Fruit fly (Drosophila melanogaster) whole organism, embryonic: Measurements from ENCODE around the gene Hip14.

Experiments used
- CG10979 ChIP-seq: fragments of 200-800 bp; sonication (Bioruptor generic); optimal IDR thresholded peaks from 2 replicates; lab custom pipeline; 2018; ENCODE audit warnings: missing biosample characterization, mild to moderate bottlenecking, missing genetic modification characterization, moderate library complexity
- CG11247 ChIP-seq: fragments of 200-800 bp; sonication (Bioruptor generic); IDR thresholded peaks from 2 replicates; pipeline ENCODE4 v1.3.6; 2022; ENCODE audit warnings: missing biosample characterization, missing genetic modification characterization
- CG12299 ChIP-seq: fragments of 200-800 bp; sonication (Bioruptor generic); optimal IDR thresholded peaks from 2 replicates; lab custom pipeline; 2018; ENCODE audit warnings: missing biosample characterization, mild to moderate bottlenecking, missing genetic modification characterization
- CG1233 ChIP-seq: fragments of 200-800 bp; sonication (Bioruptor generic); optimal IDR thresholded peaks from 4 replicates; lab custom pipeline; 2018; ENCODE audit warnings: missing biosample characterization, mild to moderate bottlenecking, missing genetic modification characterization
- CG13424 ChIP-seq: fragments of 200-800 bp; sonication (Bioruptor generic); optimal IDR thresholded peaks from 2 replicates; lab custom pipeline; 2019; ENCODE audit warnings: missing biosample characterization, mild to moderate bottlenecking, missing genetic modification characterization, moderate library complexity
- CG14667 ChIP-seq: fragments of 200-800 bp; sonication (Bioruptor generic); IDR thresholded peaks from 2 replicates; pipeline ENCODE4 v1.3.6; 2022; ENCODE audit warnings: missing biosample characterization, missing genetic modification characterization
- CG15479 ChIP-seq: fragments of 200-800 bp; sonication (Bioruptor generic); optimal IDR thresholded peaks from 3 replicates; lab custom pipeline; 2019; ENCODE audit warnings: missing biosample characterization, mild to moderate bottlenecking, missing genetic modification characterization, moderate library complexity
- CG17328 ChIP-seq: fragments of 200-800 bp; sonication (Bioruptor generic); IDR thresholded peaks from 2 replicates; pipeline ENCODE4 v1.3.6; 2022; ENCODE audit warnings: missing biosample characterization, missing genetic modification characterization
- CG17385 ChIP-seq: fragments of 200-800 bp; sonication (Bioruptor generic); optimal IDR thresholded peaks from 3 replicates; lab custom pipeline; 2018; ENCODE audit warnings: missing biosample characterization, mild to moderate bottlenecking, missing genetic modification characterization
- CG17912 ChIP-seq: fragments of 200-800 bp; sonication (Bioruptor generic); optimal IDR thresholded peaks from 2 replicates; lab custom pipeline; 2018; ENCODE audit warnings: missing biosample characterization, mild to moderate bottlenecking, missing genetic modification characterization
- CG2199 ChIP-seq: fragments of 200-800 bp; sonication (Bioruptor generic); IDR thresholded peaks from 3 replicates; pipeline ENCODE4 v1.3.6; 2022; ENCODE audit warnings: missing biosample characterization, missing genetic modification characterization
- CG34422 ChIP-seq: fragments of 200-800 bp; sonication (Bioruptor generic); IDR thresholded peaks from 3 replicates; pipeline ENCODE4 v1.3.6; 2022; ENCODE audit warnings: missing biosample characterization, missing genetic modification characterization
- CG4707 ChIP-seq: fragments of 200-800 bp; sonication (Bioruptor generic); optimal IDR thresholded peaks from 2 replicates; lab custom pipeline; 2018; ENCODE audit warnings: missing biosample characterization, mild to moderate bottlenecking, missing genetic modification characterization, moderate library complexity
- CG5953 ChIP-seq: fragments of 200-800 bp; sonication (Bioruptor generic); IDR thresholded peaks from 2 replicates; pipeline ENCODE4 v1.3.6; 2022; ENCODE audit warnings: missing biosample characterization, missing genetic modification characterization
- CG7839 ChIP-seq: fragments of 200-800 bp; sonication (Bioruptor generic); optimal IDR thresholded peaks from 3 replicates; lab custom pipeline; 2018; ENCODE audit warnings: missing biosample characterization, mild to moderate bottlenecking, missing genetic modification characterization, moderate library complexity
- CG7963 ChIP-seq: fragments of 200-800 bp; sonication (Bioruptor generic); IDR thresholded peaks from 3 replicates; pipeline ENCODE4 v1.3.6; 2022; ENCODE audit warnings: missing biosample characterization, missing genetic modification characterization; ENCODE audit not compliant: partially characterized antibody
- CG9932 ChIP-seq: fragments of 200-800 bp; sonication (Bioruptor generic); IDR thresholded peaks from 2 replicates; pipeline ENCODE4 v1.3.6; 2022; ENCODE audit warnings: missing biosample characterization, missing genetic modification characterization
- Dad ChIP-seq: fragments of 200-800 bp; sonication (Bioruptor generic); optimal IDR thresholded peaks from 3 replicates; lab custom pipeline; 2016; ENCODE audit warnings: missing biosample characterization, missing genetic modification characterization
- Dip2 ChIP-seq: fragments of 200-800 bp; sonication (Bioruptor generic); IDR thresholded peaks from 2 replicates; pipeline ENCODE4 v1.3.6; 2022; ENCODE audit warnings: missing biosample characterization, missing genetic modification characterization
- Doc3 ChIP-seq: fragments of 200-800 bp; sonication (Bioruptor generic); IDR thresholded peaks from 3 replicates; pipeline ENCODE4 v1.3.6; 2022; ENCODE audit warnings: missing biosample characterization, missing genetic modification characterization; ENCODE audit not compliant: partially characterized antibody
- Fer1 ChIP-seq: fragments of 200-800 bp; sonication (Bioruptor generic); optimal IDR thresholded peaks from 2 replicates; lab custom pipeline; 2017; ENCODE audit warnings: missing biosample characterization, mild to moderate bottlenecking, missing genetic modification characterization
- Gug ChIP-seq: fragments of 200-800 bp; sonication (Bioruptor generic); IDR thresholded peaks from 4 replicates; pipeline ENCODE4 v1.3.6; 2022; ENCODE audit warnings: missing biosample characterization, missing genetic modification characterization
- H15 ChIP-seq: fragments of 200-800 bp; sonication (Bioruptor generic); IDR thresholded peaks from 3 replicates; pipeline ENCODE4 v1.3.6; 2022; ENCODE audit warnings: missing biosample characterization, missing genetic modification characterization
- HHEX ChIP-seq: fragments of 200-800 bp; sonication (Bioruptor generic); optimal IDR thresholded peaks from 3 replicates; lab custom pipeline; 2017; ENCODE audit warnings: missing biosample characterization, mild to moderate bottlenecking, missing genetic modification characterization, missing genetic modification reagents
- Hand ChIP-seq: fragments of 200-800 bp; sonication (Bioruptor generic); optimal IDR thresholded peaks from 2 replicates; lab custom pipeline; 2017; ENCODE audit warnings: mild to moderate bottlenecking, missing biosample characterization, missing genetic modification reagents, missing genetic modification characterization
- Med ChIP-seq: fragments of 200-800 bp; sonication (Bioruptor generic); peaks from one replicate; lab custom pipeline; 2016; ENCODE audit warnings: missing biosample characterization, missing genetic modification characterization, mild to moderate bottlenecking, inconsistent platforms, moderate library complexity
- Meics ChIP-seq: fragments of 200-800 bp; sonication (Bioruptor generic); optimal IDR thresholded peaks from 2 replicates; lab custom pipeline; 2017; ENCODE audit warnings: missing biosample characterization, mild to moderate bottlenecking, missing genetic modification characterization
- Nf-YB ChIP-seq: fragments of 200-800 bp; sonication (Bioruptor generic); optimal IDR thresholded peaks from 3 replicates; lab custom pipeline; 2019; ENCODE audit warnings: missing biosample characterization, mild to moderate bottlenecking, missing genetic modification characterization, moderate library complexity
- Ptx1 ChIP-seq: fragments of 200-800 bp; sonication (Bioruptor generic); IDR thresholded peaks from 2 replicates; pipeline ENCODE4 v1.3.6; 2022; ENCODE audit warnings: missing biosample characterization, missing genetic modification characterization
- Ravus ChIP-seq: fragments of 200-800 bp; sonication (Bioruptor generic); IDR thresholded peaks from 2 replicates; pipeline ENCODE4 v1.3.6; 2022; ENCODE audit warnings: missing biosample characterization, missing genetic modification characterization
- Side ChIP-seq: fragments of 200-800 bp; sonication (Bioruptor generic); optimal IDR thresholded peaks from 2 replicates; lab custom pipeline; 2016; ENCODE audit warnings: missing biosample characterization, missing genetic modification characterization
- ara ChIP-seq: fragments of 200-800 bp; sonication (Bioruptor generic); IDR thresholded peaks from 2 replicates; pipeline ENCODE4 v1.3.6; 2022; ENCODE audit warnings: missing biosample characterization, missing genetic modification characterization
- caup ChIP-seq: fragments of 200-800 bp; sonication (Bioruptor generic); optimal IDR thresholded peaks from 3 replicates; lab custom pipeline; 2017; ENCODE audit warnings: missing biosample characterization, mild to moderate bottlenecking, missing genetic modification characterization, moderate library complexity; ENCODE audit not compliant: severe bottlenecking
- cg ChIP-seq: fragments of 200-800 bp; sonication (Bioruptor generic); optimal IDR thresholded peaks from 3 replicates; lab custom pipeline; 2019; ENCODE audit warnings: missing biosample characterization, mild to moderate bottlenecking, missing genetic modification characterization, moderate library complexity
- ci ChIP-seq: fragments of 200-800 bp; sonication (Bioruptor generic); IDR thresholded peaks from 3 replicates; pipeline ENCODE4 v1.3.6; 2022; ENCODE audit warnings: missing biosample characterization, missing genetic modification characterization
- crp ChIP-seq, 2 experiments: fragments of 200-800 bp; sonication (Bioruptor generic); optimal IDR thresholded peaks; 2 replicates in 1 of 2; 3 replicates in 1 of 2; lab custom pipeline; 2017; ENCODE audit warnings: missing biosample characterization in 2 of 2, missing genetic modification characterization in 2 of 2, mild to moderate bottlenecking in 1 of 2, moderate library complexity in 1 of 2
- da ChIP-seq: fragments of 200-800 bp; sonication (Bioruptor generic); optimal IDR thresholded peaks from 2 replicates; lab custom pipeline; 2016; ENCODE audit warnings: missing biosample characterization, missing genetic modification characterization
- dimm ChIP-seq: fragments of 200-800 bp; sonication (Bioruptor generic); IDR thresholded peaks from 2 replicates; pipeline ENCODE4 v1.3.6; 2022; ENCODE audit warnings: missing biosample characterization, missing genetic modification characterization
- gcm2 ChIP-seq: fragments of 200-800 bp; sonication (Bioruptor generic); optimal IDR thresholded peaks from 2 replicates; lab custom pipeline; 2016; ENCODE audit warnings: missing biosample characterization, missing genetic modification characterization
- h ChIP-seq: fragments of >200 bp; optimal IDR thresholded peaks from 2 replicates; lab custom pipeline; 2017
- prd ChIP-seq, 3 experiments: fragments of >200 bp in 2 of 3; fragments of 200-800 bp in 1 of 3; sonication (Bioruptor generic) in 1 of 3; optimal IDR thresholded peaks in 2 of 3; IDR thresholded peaks in 1 of 3; 2 replicates in 2 of 3; 3 replicates in 1 of 3; pipeline versions ENCODE4 v1.3.6 to Lab custom; 2017 to 2022; ENCODE audit warnings: missing biosample characterization in 1 of 3, missing genetic modification characterization in 1 of 3
- tna ChIP-seq: fragments of 200-800 bp; sonication (Bioruptor generic); IDR thresholded peaks from 2 replicates; pipeline ENCODE4 v1.3.6; 2022; ENCODE audit warnings: missing biosample characterization, missing genetic modification characterization; ENCODE audit not compliant: partially characterized antibody
- tup ChIP-seq: fragments of 200-800 bp; sonication (Bioruptor generic); optimal IDR thresholded peaks from 2 replicates; lab custom pipeline; 2016; ENCODE audit warnings: missing biosample characterization, mild to moderate bottlenecking, missing genetic modification characterization, moderate library complexity
- unc-4 ChIP-seq: fragments of 200-800 bp; sonication (Bioruptor generic); IDR thresholded peaks from 2 replicates; pipeline ENCODE4 v1.3.6; 2022; ENCODE audit warnings: missing biosample characterization, missing genetic modification characterization; ENCODE audit not compliant: partially characterized antibody
- vvl ChIP-seq: fragments of 200-800 bp; sonication (Bioruptor generic); IDR thresholded peaks from 2 replicates; pipeline ENCODE4 v1.3.6; 2022; ENCODE audit warnings: missing biosample characterization, missing genetic modification characterization
- wdn ChIP-seq: fragments of 200-800 bp; sonication (Bioruptor generic); IDR thresholded peaks from 2 replicates; pipeline ENCODE4 v1.3.6; 2022; ENCODE audit warnings: missing biosample characterization, missing genetic modification characterization
- yki ChIP-seq: fragments of >200 bp; optimal IDR thresholded peaks from 3 replicates; lab custom pipeline; 2018
- z ChIP-seq: fragments of 200-800 bp; sonication (Bioruptor generic); IDR thresholded peaks from 3 replicates; pipeline ENCODE4 v1.3.6; 2022; ENCODE audit warnings: missing biosample characterization, missing genetic modification characterization

The Hip14 gene

DNA sequence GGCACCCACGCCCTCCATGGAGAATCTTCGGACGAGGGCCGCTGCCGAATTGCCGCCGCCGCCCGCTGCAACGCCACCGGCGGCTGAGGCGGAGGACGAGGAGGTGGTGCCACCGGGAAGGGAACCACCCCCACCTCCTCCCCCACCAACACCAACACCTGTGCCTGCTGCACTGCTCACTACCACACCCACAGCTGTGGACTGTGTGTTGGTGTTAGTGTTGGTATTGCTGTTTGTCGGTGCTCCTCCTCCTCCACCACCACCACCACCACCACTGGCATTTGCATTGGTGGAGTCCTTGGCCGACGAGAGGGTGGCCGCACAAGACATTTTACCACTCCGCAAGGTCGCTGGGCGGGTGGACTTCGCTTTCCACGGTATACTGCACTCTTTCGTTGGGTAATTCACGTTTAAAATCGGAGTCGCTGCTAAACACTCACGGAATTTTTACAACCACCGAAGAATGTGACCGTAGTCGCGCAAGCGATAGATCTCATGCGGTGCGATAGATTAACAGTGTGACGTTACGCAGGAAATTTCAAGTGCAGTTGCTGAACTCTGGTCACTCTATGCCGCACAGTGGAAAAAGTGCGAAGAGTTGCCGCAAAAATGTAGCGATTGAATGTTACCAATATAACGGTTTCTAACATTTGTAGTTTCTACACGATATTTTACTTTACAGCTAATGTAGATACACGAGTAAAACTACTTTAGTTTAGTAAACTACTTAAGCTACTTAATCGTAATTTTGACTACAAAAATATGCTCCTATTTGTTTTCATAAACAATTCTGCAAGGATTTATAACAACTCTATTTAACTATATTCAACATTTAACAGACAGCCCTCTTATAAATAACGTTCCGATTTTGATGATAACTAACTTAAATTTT, 23.5 kb downstream of the Hip14 start, which contains the start of gene mib1 (continued):
- TF ChIP-seq prd (optimal IDR thresholded peaks at IDR 0.05; lab: Kevin White, UChicago) (no peak), prd (GFP tag; IDR thresholded peaks at IDR 0.05; lab: Robert Waterston, UW) (0 out of 3 replicates have a peak, but pooled peaks have one; percentile 33), HHEX (GFP tag; lab: Kevin White, UChicago) (peak; percentile 28), vvl (GFP tag; lab: Robert Waterston, UW) (peak; percentile 44; the same call in 1 of the 2 replicates), CG17385 (GFP tag; lab: Kevin White, UChicago) (peak; percentile 6), da (GFP tag; lab: Kevin White, UChicago) (no peak), gcm2 (GFP tag; lab: Kevin White, UChicago) (no peak), CG14667 (GFP tag; lab: Robert Waterston, UW) (no peak), ci (peak; percentile 74), yki (no peak), CG34422 (peak; percentile 76; the same call in 2 of the 3 replicates), Dip2 (no peak), dimm (GFP tag; lab: Robert Waterston, UW) (no peak), CG17912 (GFP tag; lab: Kevin White, UChicago) (no peak), Ptx1 (GFP tag; lab: Robert Waterston, UW) (peak; percentile 26; the same call in 1 of the 2 replicates), CG1233 (GFP tag; lab: Kevin White, UChicago) (no peak), Doc3 (peak; percentile 72), crp (GFP tag; optimal IDR thresholded peaks at IDR 0.05; lab: Kevin White, UChicago) (peak in 1 of 2 experiments; percentile 55), CG12299 (tag; lab: Kevin White, UChicago) (peak; percentile 47), Meics (peak; percentile 13), Ravus (GFP tag; lab: Robert Waterston, UW) (no peak), tup (no peak), CG13424 (tag; lab: Kevin White, UChicago) (peak; percentile 41), H15 (GFP tag; lab: Robert Waterston, UW) (0 out of 3 replicates have a peak, but pooled peaks have one; percentile 8), CG10979 (tag; lab: Kevin White, UChicago) (peak; percentile 19), CG15479 (GFP tag; lab: Kevin White, UChicago) (no peak), Med (GFP tag; lab: Kevin White, UChicago) (peak; percentile 91), caup (GFP tag; lab: Kevin White, UChicago) (peak; percentile 33), Hand (GFP tag; lab: Kevin White, UChicago) (no peak), wdn (no peak), CG2199 (no peak), h (lab: Kevin White, UChicago) (no peak), CG7839 (no peak), CG9932 (GFP tag; lab: Robert Waterston, UW) (peak; percentile 51; the same call in 1 of the 2 replicates), Side (no peak), CG11247 (GFP tag; lab: Robert Waterston, UW) (no peak), CG17328 (peak; percentile 56), Nf-YB (GFP tag; lab: Kevin White, UChicago) (peak; percentile 19), Dad (GFP tag; lab: Kevin White, UChicago) (peak; percentile 42), cg (GFP tag; lab: Kevin White, UChicago) (peak; percentile 98), tna (GFP tag; lab: Robert Waterston, UW) (peak; percentile 76), CG5953 (GFP tag; lab: Robert Waterston, UW) (no peak), CG7963 (GFP tag; lab: Robert Waterston, UW) (peak; percentile 80), Gug (GFP tag; lab: Robert Waterston, UW) (peak; percentile 35; the same call in 2 of the 4 replicates), CG4707 (GFP tag; lab: Kevin White, UChicago) (peak; percentile 99), z (GFP tag; lab: Robert Waterston, UW) (no peak), Fer1 (GFP tag; lab: Kevin White, UChicago) (peak; percentile 64), unc-4 (peak; percentile 82), ara (GFP tag; lab: Robert Waterston, UW) (peak; percentile 32; the same call in 1 of the 2 replicates)
